Fruit fly (Drosophila melanogaster) whole organism, prepupa: Measurements from ENCODE around the gene CG9426.

ENCODE experiments used
- Blimp-1 ChIP-seq: fragments of 200-800 bp; sonication (Bioruptor generic); optimal IDR thresholded peaks from 3 replicates; lab custom pipeline; 2017; ENCODE audit warnings: missing biosample characterization, missing genetic modification characterization, mild to moderate bottlenecking, moderate library complexity, missing genetic modification reagents
- CG10631 ChIP-seq: fragments of 200-800 bp; sonication (Bioruptor generic); optimal IDR thresholded peaks from 2 replicates; lab custom pipeline; 2016; ENCODE audit warnings: missing biosample characterization, missing genetic modification characterization
- CG10669 ChIP-seq: fragments of 200-800 bp; sonication (Bioruptor generic); optimal IDR thresholded peaks from 3 replicates; lab custom pipeline; 2018; ENCODE audit warnings: missing biosample characterization, mild to moderate bottlenecking, missing genetic modification characterization, moderate library complexity
- CG11294 ChIP-seq: fragments of 200-800 bp; sonication (Bioruptor generic); IDR thresholded peaks from 2 replicates; pipeline ENCODE4 v1.3.6; 2022; ENCODE audit warnings: missing biosample characterization, missing genetic modification characterization
- CG11762 ChIP-seq: fragments of 200-800 bp; sonication (Bioruptor generic); optimal IDR thresholded peaks from 3 replicates; lab custom pipeline; 2016; ENCODE audit warnings: missing biosample characterization, missing genetic modification characterization; ENCODE audit not compliant: insufficient read depth
- CG11902 ChIP-seq: fragments of 200-800 bp; sonication (Bioruptor generic); optimal IDR thresholded peaks from 3 replicates; lab custom pipeline; 2016; ENCODE audit warnings: missing biosample characterization, missing genetic modification characterization
- CG1621 ChIP-seq: fragments of 200-800 bp; sonication (Bioruptor generic); optimal IDR thresholded peaks from 3 replicates; lab custom pipeline; 2018; ENCODE audit warnings: missing biosample characterization, mild to moderate bottlenecking, missing genetic modification characterization
- CG3032 ChIP-seq: fragments of 200-800 bp; optimal IDR thresholded peaks from 2 replicates; lab custom pipeline; 2019; ENCODE audit warnings: missing biosample characterization, mild to moderate bottlenecking, missing genetic modification characterization, moderate library complexity
- CG31627 ChIP-seq: fragments of 200-800 bp; sonication (Bioruptor generic); optimal IDR thresholded peaks from 3 replicates; lab custom pipeline; 2016; ENCODE audit warnings: missing biosample characterization, missing genetic modification characterization
- CG32006 ChIP-seq: fragments of 200-800 bp; sonication (Bioruptor generic); optimal IDR thresholded peaks from 3 replicates; lab custom pipeline; 2017; ENCODE audit warnings: missing biosample characterization, mild to moderate bottlenecking, missing genetic modification characterization
- CG4318 ChIP-seq: fragments of 200-800 bp; sonication (Bioruptor generic); optimal IDR thresholded peaks from 3 replicates; lab custom pipeline; 2017; ENCODE audit warnings: missing biosample characterization, mild to moderate bottlenecking, missing genetic modification characterization
- CG6163 ChIP-seq: fragments of 200-800 bp; sonication (Bioruptor generic); IDR thresholded peaks from 3 replicates; pipeline ENCODE4 v1.3.6; 2022; ENCODE audit warnings: missing biosample characterization, missing genetic modification characterization
- CG6276 ChIP-seq: fragments of 200-800 bp; sonication (Bioruptor generic); optimal IDR thresholded peaks from 2 replicates; lab custom pipeline; 2017; ENCODE audit warnings: missing biosample characterization, mild to moderate bottlenecking, missing genetic modification characterization
- CG6792 ChIP-seq: fragments of 200-800 bp; sonication (Bioruptor generic); optimal IDR thresholded peaks from 3 replicates; lab custom pipeline; 2016; ENCODE audit warnings: missing biosample characterization, missing genetic modification characterization
- CG6808 ChIP-seq: fragments of 200-800 bp; sonication (Bioruptor generic); optimal IDR thresholded peaks from 3 replicates; lab custom pipeline; 2017; ENCODE audit warnings: missing biosample characterization, missing genetic modification characterization, mild to moderate bottlenecking, moderate library complexity, missing genetic modification reagents
- CG7368 ChIP-seq: fragments of 200-800 bp; sonication (Bioruptor generic); optimal IDR thresholded peaks from 3 replicates; lab custom pipeline; 2016; ENCODE audit warnings: missing biosample characterization, missing genetic modification characterization
- CG8119 ChIP-seq: fragments of 200-800 bp; sonication (Bioruptor generic); IDR thresholded peaks from 3 replicates; pipeline ENCODE4 v1.3.6; 2022; ENCODE audit warnings: missing biosample characterization, missing genetic modification characterization
- CG8319 ChIP-seq: fragments of 200-800 bp; sonication (Bioruptor generic); optimal IDR thresholded peaks from 3 replicates; lab custom pipeline; 2016; ENCODE audit warnings: missing biosample characterization, missing genetic modification characterization
- CG8632 ChIP-seq: fragments of 200-800 bp; sonication (Bioruptor generic); optimal IDR thresholded peaks from 3 replicates; lab custom pipeline; 2016; ENCODE audit warnings: missing biosample characterization, missing genetic modification characterization
- CG9139 ChIP-seq: fragments of 200-800 bp; sonication (Bioruptor generic); optimal IDR thresholded peaks from 3 replicates; lab custom pipeline; 2017; ENCODE audit warnings: missing biosample characterization, mild to moderate bottlenecking, missing genetic modification characterization
- Eip78C ChIP-seq: fragments of 200-800 bp; sonication (Bioruptor generic); peaks from one replicate; lab custom pipeline; 2016; ENCODE audit warnings: missing biosample characterization, missing genetic modification characterization
- Eip93F ChIP-seq: fragments of 200-800 bp; sonication (Bioruptor generic); optimal IDR thresholded peaks from 2 replicates; lab custom pipeline; 2016; ENCODE audit warnings: missing biosample characterization, mild to moderate bottlenecking, missing genetic modification characterization
- Ets21C ChIP-seq: fragments of 200-800 bp; sonication (Bioruptor generic); optimal IDR thresholded peaks from 3 replicates; lab custom pipeline; 2016; ENCODE audit warnings: missing biosample characterization, missing genetic modification characterization
- Gug ChIP-seq: fragments of 200-800 bp; sonication (Bioruptor generic); IDR thresholded peaks from 2 replicates; pipeline ENCODE4 v1.3.6; 2022; ENCODE audit warnings: missing biosample characterization, missing genetic modification characterization
- Hr38 ChIP-seq: sonication (Bioruptor generic); optimal IDR thresholded peaks from 2 replicates; lab custom pipeline; 2016; ENCODE audit warnings: missing biosample characterization, missing genetic modification characterization
- Hr4 ChIP-seq: fragments of 200-800 bp; sonication (Bioruptor generic); optimal IDR thresholded peaks from 3 replicates; lab custom pipeline; 2016; ENCODE audit warnings: missing biosample characterization, missing genetic modification characterization
- OdsH ChIP-seq: fragments of 200-800 bp; sonication (Bioruptor generic); optimal IDR thresholded peaks from 3 replicates; lab custom pipeline; 2016; ENCODE audit warnings: missing biosample characterization, missing genetic modification characterization
- Smox ChIP-seq: fragments of 200-800 bp; sonication (Bioruptor generic); optimal IDR thresholded peaks from 3 replicates; lab custom pipeline; 2016; ENCODE audit warnings: missing biosample characterization, missing genetic modification characterization
- Sox14 ChIP-seq: fragments of 200-800 bp; sonication (Bioruptor generic); optimal IDR thresholded peaks from 3 replicates; lab custom pipeline; 2016; ENCODE audit warnings: missing biosample characterization, missing genetic modification characterization
- Sox15 ChIP-seq: fragments of 200-800 bp; sonication (Bioruptor generic); optimal IDR thresholded peaks from 3 replicates; lab custom pipeline; 2016; ENCODE audit warnings: missing biosample characterization, missing genetic modification characterization
- achi ChIP-seq: fragments of 200-800 bp; sonication (Bioruptor generic); optimal IDR thresholded peaks from 3 replicates; lab custom pipeline; 2016; ENCODE audit warnings: missing biosample characterization, missing genetic modification characterization
- cyc ChIP-seq: fragments of 200-800 bp; sonication (Bioruptor generic); optimal IDR thresholded peaks from 3 replicates; lab custom pipeline; 2016; ENCODE audit warnings: missing biosample characterization, missing genetic modification characterization
- dac ChIP-seq: fragments of 200-800 bp; sonication (Bioruptor generic); optimal IDR thresholded peaks from 2 replicates; lab custom pipeline; 2017; ENCODE audit warnings: missing biosample characterization, mild to moderate bottlenecking, missing genetic modification characterization
- dsx ChIP-seq: fragments of 200-800 bp; optimal IDR thresholded peaks from 3 replicates; lab custom pipeline; 2019; ENCODE audit warnings: missing biosample characterization, mild to moderate bottlenecking, missing genetic modification characterization, moderate library complexity; ENCODE audit not compliant: poor library complexity, severe bottlenecking
- eg ChIP-seq: fragments of 200-800 bp; sonication (Bioruptor generic); IDR thresholded peaks from 3 replicates; pipeline ENCODE4 v1.3.6; 2022; ENCODE audit warnings: missing biosample characterization, missing genetic modification characterization
- esn ChIP-seq: fragments of 200-800 bp; sonication (Bioruptor generic); optimal IDR thresholded peaks from 2 replicates; lab custom pipeline; 2016; ENCODE audit warnings: missing biosample characterization, mild to moderate bottlenecking, missing genetic modification characterization, moderate library complexity
- fd59A ChIP-seq: fragments of 200-800 bp; sonication (Bioruptor generic); optimal IDR thresholded peaks from 2 replicates; lab custom pipeline; 2017; ENCODE audit warnings: missing biosample characterization, mild to moderate bottlenecking, missing genetic modification characterization, missing genetic modification reagents
- fd85E ChIP-seq: fragments of 200-800 bp; sonication (Bioruptor generic); optimal IDR thresholded peaks from 3 replicates; lab custom pipeline; 2016; ENCODE audit warnings: missing biosample characterization, missing genetic modification characterization
- fkh ChIP-seq: fragments of 200-800 bp; sonication (Bioruptor generic); optimal IDR thresholded peaks from 3 replicates; lab custom pipeline; 2017; ENCODE audit warnings: missing biosample characterization, mild to moderate bottlenecking, missing genetic modification characterization, moderate library complexity
- lz ChIP-seq: fragments of 200-800 bp; sonication (Bioruptor generic); optimal IDR thresholded peaks from 3 replicates; lab custom pipeline; 2016; ENCODE audit warnings: missing biosample characterization, missing genetic modification characterization
- net ChIP-seq: fragments of 200-800 bp; sonication (Bioruptor generic); optimal IDR thresholded peaks from 3 replicates; lab custom pipeline; 2016; ENCODE audit warnings: missing biosample characterization, missing genetic modification characterization
- pdm3 ChIP-seq: fragments of 200-800 bp; sonication (Bioruptor generic); optimal IDR thresholded peaks from 3 replicates; lab custom pipeline; 2016; ENCODE audit warnings: missing biosample characterization, missing genetic modification characterization
- salr ChIP-seq, 2 experiments: fragments of 200-800 bp; sonication (Bioruptor generic); optimal IDR thresholded peaks; 3 replicates each; lab custom pipeline; 2016 to 2018; ENCODE audit warnings: missing biosample characterization in 2 of 2, missing genetic modification characterization in 2 of 2, mild to moderate bottlenecking in 1 of 2
- svp ChIP-seq: fragments of 200-800 bp; sonication (Bioruptor generic); peaks from one replicate; lab custom pipeline; 2016; ENCODE audit warnings: missing biosample characterization, missing genetic modification characterization
- topi ChIP-seq: fragments of 200-800 bp; sonication (Bioruptor generic); optimal IDR thresholded peaks from 3 replicates; lab custom pipeline; 2016; ENCODE audit warnings: missing biosample characterization, missing genetic modification characterization
- vri ChIP-seq: fragments of 200-800 bp; sonication (Bioruptor generic); optimal IDR thresholded peaks from 3 replicates; lab custom pipeline; 2016; ENCODE audit warnings: missing biosample characterization, mild to moderate bottlenecking, missing genetic modification characterization

CG9426 gene

dm6 chr2L:13219281-13220092, at the start of gene CG9426, which contains the start of gene mRF1:
CG9426 (minus strand) TSS chr2L:13219923.
mRF1 (plus strand) TSS chr2L:13219979.
- TF ChIP-seq CG8319 (GFP tag; lab: Kevin White, UChicago) (no peak), CG3032 (peak; percentile 21), CG8119 (GFP tag; lab: Robert Waterston, UW) (no peak), svp (GFP tag; lab: Kevin White, UChicago) (peak; percentile 80), topi (GFP tag; lab: Kevin White, UChicago) (peak; percentile 46), lz (peak; percentile 6), esn (GFP tag; lab: Kevin White, UChicago) (peak; percentile 47), fkh (GFP tag; lab: Kevin White, UChicago) (peak; percentile 85), Eip78C (GFP tag; lab: Kevin White, UChicago) (peak; percentile 36), CG31627 (GFP tag; lab: Kevin White, UChicago) (peak; percentile 13), Sox14 (GFP tag; lab: Kevin White, UChicago) (peak; percentile 65), CG32006 (GFP tag; lab: Kevin White, UChicago) (no peak)

- TF ChIP-seq Eip78C (GFP tag; lab: Kevin White, UChicago), result peak; percentile 71
- no peak for TF ChIP-seq fkh (GFP tag; lab: Kevin White, UChicago)
- peak; percentile 25 for TF ChIP-seq Sox14 (GFP tag; lab: Kevin White, UChicago)
- peak; percentile 51 for TF ChIP-seq CG6808 (GFP tag; lab: Kevin White, UChicago)
- no peak for TF ChIP-seq CG11902 (GFP tag; lab: Kevin White, UChicago)
- TF ChIP-seq CG7368 (GFP tag; lab: Kevin White, UChicago), result no peak
- no peak for TF ChIP-seq Sox15 (GFP tag; lab: Kevin White, UChicago)
- TF ChIP-seq OdsH (GFP tag; lab: Kevin White, UChicago), result peak; percentile 52
- no peak for TF ChIP-seq esn (GFP tag; lab: Kevin White, UChicago)
- no peak for TF ChIP-seq Ets21C (GFP tag; lab: Kevin White, UChicago)
- TF ChIP-seq CG6163, result no peak
- TF ChIP-seq Eip93F (GFP tag; lab: Kevin White, UChicago), result no peak
- TF ChIP-seq fd85E (GFP tag; lab: Kevin White, UChicago), result no peak
- peak; percentile 51 for TF ChIP-seq CG10631 (GFP tag; lab: Kevin White, UChicago)
- TF ChIP-seq Gug (GFP tag; lab: Robert Waterston, UW), result peak; percentile 31; the same call in 1 of the 2 replicates
- TF ChIP-seq CG6792 (GFP tag; lab: Kevin White, UChicago), result no peak
- no peak for TF ChIP-seq cyc
- TF ChIP-seq vri, result no peak
- peak; percentile 26 for TF ChIP-seq CG4318 (GFP tag; lab: Kevin White, UChicago)
- TF ChIP-seq eg, result peak; percentile 51; the same call in 2 of the 3 replicates
- no peak for TF ChIP-seq dac
- peak; percentile 13 for TF ChIP-seq net (GFP tag; lab: Kevin White, UChicago)
- TF ChIP-seq CG3032, result peak; percentile 70
- peak; percentile 72 for TF ChIP-seq CG8119 (GFP tag; lab: Robert Waterston, UW)
- peak in 1 of 2 experiments; percentile 51 for TF ChIP-seq salr (GFP tag; optimal IDR thresholded peaks at IDR 0.05; lab: Kevin White, UChicago)
- TF ChIP-seq CG11762 (GFP tag; lab: Kevin White, UChicago), result no peak
- no peak for TF ChIP-seq fd59A (GFP tag; lab: Kevin White, UChicago)
- TF ChIP-seq Smox (GFP tag; lab: Kevin White, UChicago), result no peak
- TF ChIP-seq pdm3, result no peak
- TF ChIP-seq CG1621, result peak; percentile 4
- no peak for TF ChIP-seq topi (GFP tag; lab: Kevin White, UChicago)
- no peak for TF ChIP-seq CG9139 (GFP tag; lab: Kevin White, UChicago)
- TF ChIP-seq CG10669 (GFP tag; lab: Kevin White, UChicago), result peak; percentile 26
- TF ChIP-seq CG11294 (GFP tag; lab: Robert Waterston, UW), result no peak
- no peak for TF ChIP-seq svp (GFP tag; lab: Kevin White, UChicago)
- TF ChIP-seq CG8632, result no peak
- peak; percentile 25 for TF ChIP-seq CG6276
- TF ChIP-seq Hr38, result no peak
- peak; percentile 76 for TF ChIP-seq dsx (GFP tag; lab: Kevin White, UChicago)
- no peak for TF ChIP-seq Hr4 (GFP tag; lab: Kevin White, UChicago)
- no peak for TF ChIP-seq Blimp-1 (GFP tag; lab: Kevin White, UChicago)
- peak; percentile 72 for TF ChIP-seq CG32006 (GFP tag; lab: Kevin White, UChicago)
- peak; percentile 60 for TF ChIP-seq achi
These were observed 48.4 kb upstream of the CG9426 start for dm6 chr2L:13268040-13268652.
